Worm (Caenorhabditis elegans) whole organism, mixed stage, embryonic: ENCODE data around the gene str-143.

Experiments
- blmp-1 ChIP-seq: fragments of 150-350 bp; optimal IDR thresholded peaks from 2 replicates; lab custom pipeline; 2014; ENCODE audit warnings: missing biosample characterization, missing genetic modification characterization
- ces-1 ChIP-seq: fragments of 150-350 bp; optimal IDR thresholded peaks from 2 replicates; lab custom pipeline; 2014; ENCODE audit warnings: missing biosample characterization, missing genetic modification reagents, missing genetic modification characterization
- nhr-12 ChIP-seq: fragments of 150-350 bp; optimal IDR thresholded peaks from 2 replicates; lab custom pipeline; 2014; ENCODE audit warnings: missing biosample characterization, missing genetic modification characterization
- nhr-237 ChIP-seq: fragments of 150-350 bp; optimal IDR thresholded peaks from 2 replicates; lab custom pipeline; 2014; ENCODE audit warnings: missing biosample characterization, missing genetic modification characterization
- nhr-28 ChIP-seq: fragments of 150-350 bp; optimal IDR thresholded peaks from 2 replicates; lab custom pipeline; 2014; ENCODE audit warnings: missing biosample characterization, missing genetic modification characterization
- nhr-76 ChIP-seq: sonication (generic microtip); optimal IDR thresholded peaks from 2 replicates; lab custom pipeline; 2017; ENCODE audit warnings: missing biosample characterization, missing genetic modification characterization
- snpc-4 ChIP-seq: fragments of 150-350 bp; optimal IDR thresholded peaks from 2 replicates; lab custom pipeline; 2014; ENCODE audit warnings: missing biosample characterization, missing genetic modification characterization

DNA sequence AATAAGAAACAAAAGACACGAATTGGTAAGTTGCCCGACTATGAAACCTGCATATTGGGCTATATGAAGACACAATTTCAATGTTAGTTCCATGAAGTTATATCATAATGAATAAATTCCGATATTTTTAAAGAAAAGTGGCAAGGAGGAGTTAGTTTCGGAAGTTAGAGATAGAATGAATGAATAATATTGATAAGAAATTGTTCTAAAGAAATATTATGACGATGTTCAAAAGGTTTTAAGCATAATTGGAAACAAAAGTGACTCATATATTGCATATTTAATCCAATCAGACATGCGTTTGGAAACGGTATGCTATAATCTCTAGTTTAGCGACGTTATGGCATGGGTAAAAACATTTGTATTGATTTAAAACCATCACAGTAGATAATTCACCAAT lies at the start of gene str-143:
- TF ChIP-seq snpc-4 (tag; lab: Kevin White, UChicago) (no peak), nhr-76 (tag; lab: Kevin White, UChicago) (no peak), ces-1 (GFP tag; lab: Kevin White, UChicago) (no peak), nhr-12 (tag; lab: Kevin White, UChicago) (no peak), nhr-28 (tag; lab: Kevin White, UChicago) (no peak), nhr-237 (tag; lab: Kevin White, UChicago) (no peak), blmp-1 (tag; lab: Kevin White, UChicago) (no peak)
